Worm (Caenorhabditis elegans): ENCODE data around the gene col-183.

DNA sequence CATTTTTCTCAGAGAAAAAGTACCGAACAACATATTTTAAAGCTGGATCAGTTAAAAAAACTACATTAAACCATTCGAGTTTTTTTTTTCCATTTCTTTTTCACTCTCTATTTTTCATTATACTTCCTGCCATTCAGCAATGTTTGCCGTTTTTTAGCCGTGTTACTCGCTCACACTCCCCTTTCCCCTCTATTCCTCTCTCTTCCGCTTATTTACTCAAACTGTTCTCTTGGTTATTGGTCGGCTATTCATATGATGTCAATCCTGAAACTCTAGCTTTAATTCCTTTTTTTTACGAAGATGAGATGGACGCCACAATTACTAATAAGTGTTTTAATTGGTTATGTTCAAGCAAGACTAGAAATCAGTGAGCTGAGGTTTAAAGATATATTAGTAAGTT lies 4.3 kb upstream of the col-183 start, which contains the start of gene tre-4:
- TF ChIP-seq aha-1 (tag; optimal IDR thresholded peaks at IDR 0.05), result no peak
- no peak for TF ChIP-seq elt-3 (tag; optimal IDR thresholded peaks at IDR 0.05)

Data from whole organism, L1 larva.